Worm (Caenorhabditis elegans) whole organism, young adult: ENCODE data around the gene K02E10.5.

ENCODE experiments used
- B0019.2 ChIP-seq: fragments of 200-800 bp; sonication (Bioruptor generic); conservative IDR thresholded peaks from 2 replicates; pipeline ENCODE4 v1.3.6; 2022; ENCODE audit warnings: missing genetic modification reagents, missing genetic modification characterization, missing compliant biosample characterization
- C17E4.6 ChIP-seq: fragments of 200-800 bp; sonication (Bioruptor generic); IDR thresholded peaks from 2 replicates; pipeline ENCODE4 v1.3.6; 2022; ENCODE audit warnings: missing genetic modification reagents, missing genetic modification characterization, missing compliant biosample characterization
- D2030.7 ChIP-seq: fragments of 200-800 bp; sonication (Bioruptor generic); IDR thresholded peaks from 2 replicates; pipeline ENCODE4 v1.3.6; 2022; ENCODE audit warnings: missing genetic modification reagents, missing genetic modification characterization, missing compliant biosample characterization
- F37B4.10 ChIP-seq: fragments of 200-800 bp; sonication (Bioruptor generic); IDR thresholded peaks from 2 replicates; pipeline ENCODE4 v1.3.6; 2022; ENCODE audit warnings: missing genetic modification characterization, missing compliant biosample characterization
- F39B2.1 ChIP-seq: fragments of 200-800 bp; sonication (Bioruptor generic); IDR thresholded peaks from 2 replicates; pipeline ENCODE4 v1.3.6; 2022; ENCODE audit warnings: missing genetic modification reagents, missing genetic modification characterization, missing compliant biosample characterization
- K11D2.4 ChIP-seq: fragments of 200-800 bp; sonication (Bioruptor generic); IDR thresholded peaks from 2 replicates; pipeline ENCODE4 v1.3.6; 2022; ENCODE audit warnings: missing genetic modification reagents, missing genetic modification characterization, missing compliant biosample characterization
- K12H6.12 ChIP-seq: fragments of 200-800 bp; sonication (Bioruptor generic); optimal IDR thresholded peaks from 2 replicates; lab custom pipeline; 2018; ENCODE audit warnings: mild to moderate bottlenecking, missing genetic modification characterization, missing compliant biosample characterization
- T07F8.4 ChIP-seq: sonication (generic microtip); optimal IDR thresholded peaks from 2 replicates; lab custom pipeline; 2016; ENCODE audit warnings: mild to moderate bottlenecking, missing genetic modification characterization, moderate library complexity, missing compliant biosample characterization
- Y53G8AR.9 ChIP-seq: fragments of 200-800 bp; sonication (Bioruptor generic); conservative IDR thresholded peaks from 2 replicates; pipeline ENCODE4 v1.3.6; 2022; ENCODE audit warnings: missing genetic modification reagents, missing genetic modification characterization, missing compliant biosample characterization
- Y56A3A.18 ChIP-seq: fragments of 200-800 bp; sonication (Bioruptor generic); IDR thresholded peaks from 2 replicates; pipeline ENCODE4 v1.3.6; 2022; ENCODE audit warnings: missing genetic modification reagents, missing genetic modification characterization, missing compliant biosample characterization
- Y79H2A.3 ChIP-seq: fragments of 200-800 bp; sonication (Bioruptor generic); conservative IDR thresholded peaks from 2 replicates; pipeline ENCODE4 v1.3.6; 2022; ENCODE audit warnings: missing genetic modification reagents, missing genetic modification characterization, missing compliant biosample characterization
- ZK185.1 ChIP-seq: sonication (generic microtip); optimal IDR thresholded peaks from 2 replicates; lab custom pipeline; 2016; ENCODE audit warnings: mild to moderate bottlenecking, missing genetic modification characterization, missing compliant biosample characterization; ENCODE audit not compliant: poor library complexity, severe bottlenecking
- akir-1 ChIP-seq: fragments of 200-800 bp; sonication (Bioruptor generic); optimal IDR thresholded peaks from 2 replicates; lab custom pipeline; 2018; ENCODE audit warnings: mild to moderate bottlenecking, missing genetic modification characterization, moderate library complexity, missing compliant biosample characterization
- aptf-3 ChIP-seq: fragments of 200-800 bp; sonication (Bioruptor generic); IDR thresholded peaks from 2 replicates; pipeline ENCODE4 v1.3.6; 2022; ENCODE audit warnings: missing genetic modification characterization, missing compliant biosample characterization
- athp-1 ChIP-seq: sonication (generic microtip); optimal IDR thresholded peaks from 2 replicates; lab custom pipeline; 2017; ENCODE audit warnings: mild to moderate bottlenecking, missing genetic modification characterization, missing compliant biosample characterization
- attf-5 ChIP-seq: fragments of 200-800 bp; sonication (Bioruptor generic); optimal IDR thresholded peaks from 2 replicates; lab custom pipeline; 2018; ENCODE audit warnings: mild to moderate bottlenecking, missing genetic modification characterization, missing compliant biosample characterization
- cebp-2 ChIP-seq: fragments of 200-800 bp; sonication (Bioruptor generic); IDR thresholded peaks from 2 replicates; pipeline ENCODE4 v1.3.6; 2022; ENCODE audit warnings: missing genetic modification characterization, missing compliant biosample characterization
- ceh-27 ChIP-seq: fragments of 200-800 bp; sonication (Bioruptor generic); optimal IDR thresholded peaks from 2 replicates; lab custom pipeline; 2018; ENCODE audit warnings: mild to moderate bottlenecking, missing genetic modification characterization, moderate library complexity, missing compliant biosample characterization
- ceh-58 ChIP-seq: fragments of 200-800 bp; sonication (Bioruptor generic); IDR thresholded peaks from 2 replicates; pipeline ENCODE4 v1.3.6; 2022; ENCODE audit warnings: missing genetic modification characterization, missing compliant biosample characterization
- ceh-91 ChIP-seq: fragments of 200-800 bp; sonication (Bioruptor generic); IDR thresholded peaks from 2 replicates; pipeline ENCODE4 v1.3.6; 2022; ENCODE audit warnings: missing genetic modification reagents, missing genetic modification characterization, missing compliant biosample characterization
- chd-7 ChIP-seq: sonication (generic microtip); optimal IDR thresholded peaks from 2 replicates; lab custom pipeline; 2016; ENCODE audit warnings: mild to moderate bottlenecking, missing genetic modification characterization, moderate library complexity, missing compliant biosample characterization
- die-1 ChIP-seq: sonication (generic microtip); optimal IDR thresholded peaks from 2 replicates; lab custom pipeline; 2016; ENCODE audit warnings: missing genotype, mild to moderate bottlenecking, missing genetic modification characterization, missing compliant biosample characterization
- egrh-3 ChIP-seq: fragments of 200-800 bp; sonication (Bioruptor generic); IDR thresholded peaks from 2 replicates; pipeline ENCODE4 v1.3.6; 2022; ENCODE audit warnings: missing genetic modification reagents, missing genetic modification characterization, missing compliant biosample characterization
- him-1 ChIP-seq: sonication (generic microtip); optimal IDR thresholded peaks from 2 replicates; lab custom pipeline; 2016; ENCODE audit warnings: missing genotype, missing genetic modification reagents, missing genetic modification characterization, missing compliant biosample characterization
- hlh-12 ChIP-seq: sonication (generic microtip); optimal IDR thresholded peaks from 2 replicates; lab custom pipeline; 2016; ENCODE audit warnings: missing genetic modification characterization, missing compliant biosample characterization
- hmg-1.2 ChIP-seq: fragments of 200-800 bp; sonication (Bioruptor generic); IDR thresholded peaks from 2 replicates; pipeline ENCODE4 v1.3.6; 2022; ENCODE audit warnings: missing genetic modification reagents, missing genetic modification characterization, missing compliant biosample characterization
- lin-26 ChIP-seq: fragments of 200-800 bp; sonication (Bioruptor generic); IDR thresholded peaks from 2 replicates; pipeline ENCODE4 v1.3.6; 2022; ENCODE audit warnings: missing genetic modification reagents, missing genetic modification characterization, missing compliant biosample characterization
- lin-40 ChIP-seq: sonication (generic microtip); optimal IDR thresholded peaks from 2 replicates; lab custom pipeline; 2016; ENCODE audit warnings: missing genetic modification characterization, mild to moderate bottlenecking, missing compliant biosample characterization, missing genotype, missing genetic modification reagents
- lin-54 ChIP-seq: fragments of 200-800 bp; sonication (Bioruptor generic); optimal IDR thresholded peaks from 2 replicates; lab custom pipeline; 2018; ENCODE audit warnings: mild to moderate bottlenecking, missing genetic modification characterization, missing compliant biosample characterization
- lsy-27 ChIP-seq: sonication (generic microtip); optimal IDR thresholded peaks from 2 replicates; lab custom pipeline; 2017; ENCODE audit warnings: missing genetic modification characterization, mild to moderate bottlenecking, missing compliant biosample characterization, antibody characterized with exemption, missing genotype, borderline replicate concordance; ENCODE audit not compliant: insufficient read depth
- madf-10 ChIP-seq: sonication (generic microtip); optimal IDR thresholded peaks from 2 replicates; lab custom pipeline; 2016; ENCODE audit warnings: mild to moderate bottlenecking, missing genetic modification characterization, missing compliant biosample characterization
- mel-28 ChIP-seq: sonication (generic microtip); optimal IDR thresholded peaks from 2 replicates; lab custom pipeline; 2016; ENCODE audit warnings: borderline replicate concordance, mild to moderate bottlenecking, missing genetic modification characterization, missing compliant biosample characterization
- nhr-27 ChIP-seq: fragments of 200-800 bp; sonication (Bioruptor generic); optimal IDR thresholded peaks from 2 replicates; lab custom pipeline; 2018; ENCODE audit warnings: mild to moderate bottlenecking, missing genetic modification characterization, moderate library complexity, missing compliant biosample characterization
- nhr-80 ChIP-seq: sonication (generic microtip); optimal IDR thresholded peaks from 2 replicates; lab custom pipeline; 2016; ENCODE audit warnings: missing genetic modification characterization, missing compliant biosample characterization
- nhr-90 ChIP-seq: sonication (generic microtip); optimal IDR thresholded peaks from 2 replicates; lab custom pipeline; 2016; ENCODE audit warnings: missing genotype, mild to moderate bottlenecking, missing genetic modification characterization, missing compliant biosample characterization
- pha-4 ChIP-seq: fragments of 150-350 bp; sonication (generic microtip); optimal IDR thresholded peaks from 2 replicates; lab custom pipeline; 2014; ENCODE audit warnings: missing biosample characterization, missing genetic modification reagents, missing genetic modification characterization
- rpc-1 ChIP-seq, 2 experiments: fragments of 150-350 bp in 1 of 2; sonication (generic microtip) in 1 of 2; optimal IDR thresholded peaks; 2 replicates each; lab custom pipeline; 2014 to 2018; ENCODE audit warnings: missing biosample characterization in 1 of 2, missing genetic modification characterization in 1 of 2, missing genetic modification reagents in 1 of 2, missing genotype in 1 of 2
- sea-2 ChIP-seq: fragments of 200-800 bp; sonication (Bioruptor generic); IDR thresholded peaks from 2 replicates; pipeline ENCODE4 v1.3.6; 2022; ENCODE audit warnings: missing genetic modification characterization, missing compliant biosample characterization
- snpc-4 ChIP-seq, 5 experiments: fragments of 150-350 bp in 1 of 5; sonication (generic microtip) in 4 of 5; optimal IDR thresholded peaks; 2 replicates each; lab custom pipeline; 2014 to 2018; ENCODE audit warnings: missing genetic modification characterization in 5 of 5, missing biosample characterization in 3 of 5, antibody characterized with exemption in 2 of 5, mild to moderate bottlenecking in 2 of 5, missing compliant biosample characterization in 2 of 5, missing genotype in 2 of 5, moderate library complexity in 2 of 5, missing genetic modification reagents in 1 of 5
- unc-62 ChIP-seq: fragments of 150-350 bp; optimal IDR thresholded peaks from 2 replicates; lab custom pipeline; 2014; ENCODE audit warnings: missing biosample characterization, missing genetic modification reagents, missing genetic modification characterization
- ztf-18 ChIP-seq: sonication (generic microtip); optimal IDR thresholded peaks from 2 replicates; lab custom pipeline; 2016; ENCODE audit warnings: missing genotype, mild to moderate bottlenecking, missing genetic modification characterization, missing compliant biosample characterization
- ztf-26 ChIP-seq: sonication (generic microtip); optimal IDR thresholded peaks from 2 replicates; lab custom pipeline; 2017; ENCODE audit warnings: missing genetic modification characterization, missing compliant biosample characterization
- ztf-6 ChIP-seq: fragments of 200-800 bp; sonication (Bioruptor generic); IDR thresholded peaks from 2 replicates; pipeline ENCODE4 v1.3.6; 2022; ENCODE audit warnings: missing genetic modification reagents, missing genetic modification characterization, missing compliant biosample characterization

The K02E10.5 gene

ce11 chrX:2432459-2432858 is 46.3 kb downstream of the K02E10.5 start (continued):
- TF ChIP-seq nhr-27 (tag; lab: Kevin White, UChicago) (no peak), attf-5 (peak; percentile 47), ZK185.1 (tag; lab: Kevin White, UChicago) (peak; percentile 6), lsy-27 (tag; lab: Kevin White, UChicago) (no peak), lin-40 (tag; lab: Kevin White, UChicago) (peak; percentile 44), madf-10 (tag; lab: Kevin White, UChicago) (peak; percentile 10), athp-1 (tag; lab: Kevin White, UChicago) (no peak), snpc-4 (GFP tag; optimal IDR thresholded peaks at IDR 0.05; lab: Kevin White, UChicago) (no peak), snpc-4 (tag; optimal IDR thresholded peaks at IDR 0.05; lab: Kevin White, UChicago) (no peak), lin-54 (GFP tag; lab: Kevin White, UChicago) (no peak), Y56A3A.18 (peak; percentile 52; the same call in 1 of the 2 replicates), K12H6.12 (tag; lab: Kevin White, UChicago) (peak; percentile 54), him-1 (tag; lab: Kevin White, UChicago) (no peak), nhr-90 (tag; lab: Kevin White, UChicago) (peak; percentile 13), unc-62 (GFP tag; lab: Kevin White, UChicago) (no peak), egrh-3 (GFP tag; lab: Robert Waterston, UW) (peak; percentile 93), nhr-80 (tag; lab: Kevin White, UChicago) (peak; percentile 91), hmg-1.2 (GFP tag; lab: Robert Waterston, UW) (peak; percentile 58), rpc-1 (optimal IDR thresholded peaks at IDR 0.05; lab: Kevin White, UChicago) (no peak), rpc-1 (tag; optimal IDR thresholded peaks at IDR 0.05; lab: Kevin White, UChicago) (no peak), Y53G8AR.9 (GFP tag; lab: Robert Waterston, UW) (0 out of 2 replicates have a peak, but pooled peaks have one; percentile 26), K11D2.4 (GFP tag; lab: Robert Waterston, UW) (no peak), F39B2.1 (GFP tag; lab: Robert Waterston, UW) (no peak), die-1 (tag; lab: Kevin White, UChicago) (no peak), T07F8.4 (tag; lab: Kevin White, UChicago) (no peak), aptf-3 (GFP tag; lab: Robert Waterston, UW) (no peak), F37B4.10 (GFP tag; lab: Robert Waterston, UW) (no peak), ztf-26 (peak; percentile 20), ztf-6 (no peak), ceh-91 (GFP tag; lab: Robert Waterston, UW) (no peak), ceh-58 (GFP tag; lab: Robert Waterston, UW) (no peak), hlh-12 (tag; lab: Kevin White, UChicago) (no peak), C17E4.6 (GFP tag; lab: Robert Waterston, UW) (no peak), ztf-18 (tag; lab: Kevin White, UChicago) (peak; percentile 29)

ce11 chrX:2430317-2430716 is 48.4 kb downstream of the K02E10.5 start:
- TF ChIP-seq ceh-58 (GFP tag; lab: Robert Waterston, UW), result no peak
- no peak for TF ChIP-seq D2030.7 (GFP tag; lab: Robert Waterston, UW)
- TF ChIP-seq ceh-27 (GFP tag; lab: Kevin White, UChicago), result no peak
- TF ChIP-seq Y79H2A.3 (GFP tag; lab: Robert Waterston, UW), result no peak
- no peak for TF ChIP-seq mel-28 (tag; lab: Kevin White, UChicago)
- TF ChIP-seq Y53G8AR.9 (GFP tag; lab: Robert Waterston, UW), result no peak
- no peak for TF ChIP-seq chd-7 (tag; lab: Kevin White, UChicago)
- TF ChIP-seq ceh-91 (GFP tag; lab: Robert Waterston, UW), result no peak
- TF ChIP-seq akir-1 (GFP tag; lab: Kevin White, UChicago), result no peak
- no peak for TF ChIP-seq B0019.2
- TF ChIP-seq pha-4 (tag; lab: Kevin White, UChicago), result no peak
- TF ChIP-seq nhr-27 (tag; lab: Kevin White, UChicago), result no peak
- no peak for TF ChIP-seq lin-26
- no peak for TF ChIP-seq ztf-6
- TF ChIP-seq cebp-2 (GFP tag; lab: Robert Waterston, UW), result no peak
- no peak for TF ChIP-seq sea-2
